Worm (Caenorhabditis elegans) whole organism, L2 larva: ENCODE data around the gene srh-277.

ENCODE experiments used
- ceh-16 ChIP-seq: fragments of 150-350 bp; optimal IDR thresholded peaks from 2 replicates; lab custom pipeline; 2014; ENCODE audit warnings: missing biosample characterization, missing genetic modification characterization
- egl-27 ChIP-seq: sonication (generic microtip); optimal IDR thresholded peaks from 3 replicates; lab custom pipeline; 2017; ENCODE audit warnings: missing biosample characterization, missing genetic modification reagents, missing genetic modification characterization
- mab-5 ChIP-seq: fragments of 150-350 bp; optimal IDR thresholded peaks from 2 replicates; lab custom pipeline; 2014; ENCODE audit warnings: missing biosample characterization, missing genetic modification characterization
- nhr-11 ChIP-seq: fragments of 150-350 bp; optimal IDR thresholded peaks from 2 replicates; lab custom pipeline; 2014; ENCODE audit warnings: missing biosample characterization, missing genetic modification characterization
- nhr-6 ChIP-seq: fragments of 150-350 bp; optimal IDR thresholded peaks from 2 replicates; lab custom pipeline; 2014; ENCODE audit warnings: missing biosample characterization, missing genetic modification characterization
- snpc-4 ChIP-seq: fragments of 150-350 bp; optimal IDR thresholded peaks from 2 replicates; lab custom pipeline; 2014; ENCODE audit warnings: missing biosample characterization, missing genetic modification characterization
- zag-1 ChIP-seq: fragments of 150-350 bp; optimal IDR thresholded peaks from 2 replicates; lab custom pipeline; 2014; ENCODE audit warnings: missing biosample characterization, missing genetic modification characterization
- ztf-11 ChIP-seq: sonication (generic microtip); optimal IDR thresholded peaks from 2 replicates; lab custom pipeline; 2017; ENCODE audit warnings: missing biosample characterization, missing genetic modification characterization

ce11 chrV:16194639-16195038, 11.6 kb downstream of the srh-277 start, which contains the start of gene rabr-4:
- TF ChIP-seq nhr-6 (tag; lab: Kevin White, UChicago) (no peak), zag-1 (tag; lab: Kevin White, UChicago) (no peak), ceh-16 (tag; lab: Kevin White, UChicago) (no peak), mab-5 (tag; lab: Kevin White, UChicago) (no peak), nhr-11 (no peak), egl-27 (tag; lab: Kevin White, UChicago) (no peak), ztf-11 (no peak), snpc-4 (no peak)
